Worm (Caenorhabditis elegans): ENCODE results near the gene K12H6.8.

DNA sequence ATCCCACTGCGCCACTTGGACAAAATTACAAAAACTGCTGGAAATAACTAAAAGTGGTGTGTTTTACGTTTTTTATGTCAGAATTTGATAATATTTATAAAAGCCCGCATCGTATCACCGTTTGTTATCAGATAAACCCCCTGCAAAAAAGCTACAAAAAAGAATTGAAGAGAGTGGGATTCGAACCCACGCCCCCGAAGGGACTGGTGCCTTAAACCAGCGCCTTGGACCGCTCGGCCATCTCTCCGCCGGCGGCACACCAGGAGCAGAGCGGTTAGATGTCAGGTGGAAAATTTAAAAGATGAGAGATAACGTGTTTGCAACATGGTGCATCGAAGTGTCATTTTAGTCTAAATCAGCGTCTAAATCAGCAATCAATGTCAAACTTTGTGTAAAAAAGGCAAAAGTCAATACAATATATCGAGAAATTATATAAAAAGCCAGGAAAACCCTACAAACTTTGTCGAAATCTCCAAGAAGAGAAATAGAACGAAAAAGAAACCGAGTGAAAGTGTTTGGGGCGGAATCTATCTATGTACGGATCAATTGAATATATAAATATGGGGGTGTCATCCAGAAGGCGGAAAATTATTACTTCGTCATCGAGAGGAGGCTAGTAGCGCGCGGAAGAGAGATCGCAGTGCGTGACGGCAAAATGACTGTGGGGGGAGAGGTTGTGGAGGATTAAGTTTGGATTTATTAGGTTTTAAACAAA, 33.8 kb downstream of the K12H6.8 start:
- TF ChIP-seq pha-4 (GFP tag; IDR thresholded peaks at IDR 0.05) (peak; percentile 75; the same call in 1 of the 2 replicates), pha-4 (tag; optimal IDR thresholded peaks at IDR 0.05) (no peak), mdl-1 (tag; optimal IDR thresholded peaks at IDR 0.05) (no peak), T20F7.1 (GFP tag; optimal IDR thresholded peaks at IDR 0.05) (no peak), nhr-11 (tag; optimal IDR thresholded peaks at IDR 0.05) (no peak), fkh-10 (GFP tag; optimal IDR thresholded peaks at IDR 0.05) (no peak), mep-1 (tag; optimal IDR thresholded peaks at IDR 0.05) (no peak), ztf-11 (tag; optimal IDR thresholded peaks at IDR 0.05) (no peak), lin-15B (tag; optimal IDR thresholded peaks at IDR 0.05) (no peak), ama-1 (optimal IDR thresholded peaks at IDR 0.05) (no peak), dmd-6 (GFP tag; IDR thresholded peaks at IDR 0.05) (0 out of 2 replicates have a peak, but pooled peaks have one; percentile 22), egl-27 (tag; optimal IDR thresholded peaks at IDR 0.05) (no peak), ceh-32 (tag; optimal IDR thresholded peaks at IDR 0.05; ENCODE audit: poor library complexity) (no peak), pqm-1 (tag; optimal IDR thresholded peaks at IDR 0.05) (no peak)

All from whole organism, L4 larva.